Fruit fly (Drosophila melanogaster) whole organism, embryonic: ENCODE data around the gene Spn85F.
A peak's percentile ranks its signal among the peaks of the same experiment; 100 is the strongest.

Experiments
- Ada2b ChIP-seq: fragments of 200-800 bp; sonication (Bioruptor generic); IDR thresholded peaks from 2 replicates; pipeline ENCODE4 v1.3.6; 2022; ENCODE audit warnings: missing biosample characterization, missing genetic modification characterization
- Atf3 ChIP-seq: fragments of 200-800 bp; sonication (Bioruptor generic); optimal IDR thresholded peaks from 3 replicates; lab custom pipeline; 2016; ENCODE audit warnings: missing biosample characterization, missing genetic modification characterization
- Bdp1 ChIP-seq: fragments of 200-800 bp; sonication (Bioruptor generic); optimal IDR thresholded peaks from 3 replicates; lab custom pipeline; 2016; ENCODE audit warnings: missing biosample characterization, missing genetic modification characterization
- CG10979 ChIP-seq: fragments of 200-800 bp; sonication (Bioruptor generic); optimal IDR thresholded peaks from 2 replicates; lab custom pipeline; 2018; ENCODE audit warnings: missing biosample characterization, mild to moderate bottlenecking, missing genetic modification characterization, moderate library complexity
- CG12391 ChIP-seq: fragments of 200-800 bp; sonication (Bioruptor generic); optimal IDR thresholded peaks from 3 replicates; lab custom pipeline; 2018; ENCODE audit warnings: missing biosample characterization, mild to moderate bottlenecking, missing genetic modification characterization, moderate library complexity
- CG13775 ChIP-seq: fragments of 200-800 bp; sonication (Bioruptor generic); optimal IDR thresholded peaks from 3 replicates; lab custom pipeline; 2017; ENCODE audit warnings: missing biosample characterization, mild to moderate bottlenecking, missing genetic modification characterization
- CG13894 ChIP-seq: fragments of 200-800 bp; sonication (Bioruptor generic); optimal IDR thresholded peaks from 3 replicates; lab custom pipeline; 2018; ENCODE audit warnings: missing biosample characterization, mild to moderate bottlenecking, missing genetic modification characterization, moderate library complexity
- CG16779 ChIP-seq: fragments of 200-800 bp; sonication (Bioruptor generic); IDR thresholded peaks from 2 replicates; pipeline ENCODE4 v1.3.6; 2022; ENCODE audit warnings: missing biosample characterization, missing genetic modification characterization
- CG16813 ChIP-seq: fragments of 200-800 bp; sonication (Bioruptor generic); IDR thresholded peaks from 3 replicates; pipeline ENCODE4 v1.3.6; 2022; ENCODE audit warnings: missing biosample characterization, missing genetic modification characterization; ENCODE audit not compliant: partially characterized antibody
- CG17186 ChIP-seq: fragments of 200-800 bp; sonication (Bioruptor generic); optimal IDR thresholded peaks from 3 replicates; lab custom pipeline; 2017; ENCODE audit warnings: missing biosample characterization, missing genetic modification reagents, missing genetic modification characterization
- CG17612 ChIP-seq: fragments of 200-800 bp; sonication (Bioruptor generic); IDR thresholded peaks from 2 replicates; pipeline ENCODE4 v1.3.6; 2022; ENCODE audit warnings: missing biosample characterization, missing genetic modification characterization
- CG17802 ChIP-seq: fragments of 200-800 bp; sonication (Bioruptor generic); optimal IDR thresholded peaks from 2 replicates; lab custom pipeline; 2018; ENCODE audit warnings: missing biosample characterization, mild to moderate bottlenecking, missing genetic modification characterization, moderate library complexity
- CG2120 ChIP-seq: fragments of 200-800 bp; sonication (Bioruptor generic); optimal IDR thresholded peaks from 3 replicates; lab custom pipeline; 2016; ENCODE audit warnings: missing biosample characterization, missing genetic modification characterization
- CG2875 ChIP-seq: fragments of 200-800 bp; sonication (Bioruptor generic); optimal IDR thresholded peaks from 2 replicates; lab custom pipeline; 2017; ENCODE audit warnings: missing biosample characterization, mild to moderate bottlenecking, missing genetic modification characterization, missing genetic modification reagents
- CG30403 ChIP-seq: fragments of 200-800 bp; sonication (Bioruptor generic); optimal IDR thresholded peaks from 3 replicates; lab custom pipeline; 2016; ENCODE audit warnings: missing biosample characterization, missing genetic modification characterization
- CG32767 ChIP-seq: fragments of 200-800 bp; sonication (Bioruptor generic); IDR thresholded peaks from 2 replicates; pipeline ENCODE4 v1.3.6; 2022; ENCODE audit warnings: missing biosample characterization, missing genetic modification characterization
- CG33213 ChIP-seq: fragments of 200-800 bp; sonication (Bioruptor generic); optimal IDR thresholded peaks from 3 replicates; lab custom pipeline; 2016; ENCODE audit warnings: missing biosample characterization, missing genetic modification characterization
- CG3838 ChIP-seq: fragments of 200-800 bp; sonication (Bioruptor generic); optimal IDR thresholded peaks from 3 replicates; lab custom pipeline; 2016; ENCODE audit warnings: missing biosample characterization, missing genetic modification characterization
- CG6791 ChIP-seq: fragments of 200-800 bp; sonication (Bioruptor generic); IDR thresholded peaks from 3 replicates; pipeline ENCODE4 v1.3.6; 2022; ENCODE audit warnings: missing biosample characterization, missing genetic modification characterization; ENCODE audit not compliant: partially characterized antibody
- CG6854 ChIP-seq: fragments of 200-800 bp; sonication (Bioruptor generic); optimal IDR thresholded peaks from 3 replicates; lab custom pipeline; 2017; ENCODE audit warnings: missing biosample characterization, mild to moderate bottlenecking, missing genetic modification characterization
- CG8765 ChIP-seq: fragments of 200-800 bp; sonication (Bioruptor generic); IDR thresholded peaks from 2 replicates; pipeline ENCODE4 v1.3.6; 2022; ENCODE audit warnings: missing biosample characterization, missing genetic modification characterization
- CG8924 ChIP-seq: fragments of 200-800 bp; optimal IDR thresholded peaks from 3 replicates; lab custom pipeline; 2019; ENCODE audit warnings: missing biosample characterization, mild to moderate bottlenecking, missing genetic modification characterization, moderate library complexity
- CG8944 ChIP-seq: fragments of 200-800 bp; sonication (Bioruptor generic); optimal IDR thresholded peaks from 3 replicates; lab custom pipeline; 2016; ENCODE audit warnings: missing biosample characterization, missing genetic modification characterization
- CG9817 ChIP-seq: fragments of 200-800 bp; sonication (Bioruptor generic); optimal IDR thresholded peaks from 2 replicates; lab custom pipeline; 2018; ENCODE audit warnings: missing biosample characterization, mild to moderate bottlenecking, missing genetic modification characterization, moderate library complexity
- Dad ChIP-seq: fragments of 200-800 bp; sonication (Bioruptor generic); optimal IDR thresholded peaks from 3 replicates; lab custom pipeline; 2016; ENCODE audit warnings: missing biosample characterization, missing genetic modification characterization
- Dbx ChIP-seq: fragments of 200-800 bp; sonication (Bioruptor generic); IDR thresholded peaks from 3 replicates; pipeline ENCODE4 v1.3.6; 2022; ENCODE audit warnings: missing biosample characterization, missing genetic modification characterization
- Hmx ChIP-seq: fragments of 200-800 bp; sonication (Bioruptor generic); optimal IDR thresholded peaks from 2 replicates; lab custom pipeline; 2016; ENCODE audit warnings: missing biosample characterization, missing genetic modification characterization
- Hr3 ChIP-seq: fragments of 200-800 bp; sonication (Bioruptor generic); optimal IDR thresholded peaks from 3 replicates; lab custom pipeline; 2016; ENCODE audit warnings: missing biosample characterization, missing genetic modification characterization
- MBD-R2 ChIP-seq: fragments of 200-800 bp; sonication (Bioruptor generic); IDR thresholded peaks from 2 replicates; pipeline ENCODE4 v1.3.6; 2022; ENCODE audit warnings: missing biosample characterization, missing genetic modification characterization
- NFAT ChIP-seq: fragments of 200-800 bp; sonication (Bioruptor generic); IDR thresholded peaks from 2 replicates; pipeline ENCODE4 v1.3.6; 2022; ENCODE audit warnings: missing biosample characterization, missing genetic modification characterization
- Trl ChIP-seq, 3 experiments: fragments of >200 bp in 2 of 3; fragments of 200-800 bp in 1 of 3; sonication (Bioruptor generic) in 1 of 3; optimal IDR thresholded peaks; 2 replicates in 1 of 3; 3 replicates in 2 of 3; lab custom pipeline; 2016 to 2017; ENCODE audit warnings: missing biosample characterization in 1 of 3, missing genetic modification characterization in 1 of 3
- bcd ChIP-seq: fragments of 200-800 bp; sonication (Bioruptor generic); optimal IDR thresholded peaks from 2 replicates; lab custom pipeline; 2017; ENCODE audit warnings: missing biosample characterization, mild to moderate bottlenecking, missing genetic modification characterization
- chinmo ChIP-seq: fragments of 200-800 bp; sonication (Bioruptor generic); IDR thresholded peaks from 4 replicates; pipeline ENCODE4 v1.3.6; 2022; ENCODE audit warnings: missing biosample characterization, missing genetic modification characterization; ENCODE audit not compliant: partially characterized antibody
- chn ChIP-seq: fragments of 200-800 bp; sonication (Bioruptor generic); optimal IDR thresholded peaks from 2 replicates; lab custom pipeline; 2016; ENCODE audit warnings: missing biosample characterization, missing genetic modification characterization
- dmrt11E ChIP-seq: fragments of 200-800 bp; sonication (Bioruptor generic); optimal IDR thresholded peaks from 3 replicates; lab custom pipeline; 2018; ENCODE audit warnings: missing biosample characterization, mild to moderate bottlenecking, missing genetic modification characterization, moderate library complexity
- ind ChIP-seq: fragments of 200-800 bp; sonication (Bioruptor generic); optimal IDR thresholded peaks from 3 replicates; lab custom pipeline; 2016; ENCODE audit warnings: missing biosample characterization, missing genetic modification characterization
- inv ChIP-seq: fragments of 200-800 bp; sonication (Bioruptor generic); IDR thresholded peaks from 2 replicates; pipeline ENCODE4 v1.3.6; 2022; ENCODE audit warnings: missing biosample characterization, missing genetic modification characterization; ENCODE audit not compliant: partially characterized antibody
- lab ChIP-seq: fragments of 200-800 bp; sonication (Bioruptor generic); optimal IDR thresholded peaks from 3 replicates; lab custom pipeline; 2017; ENCODE audit warnings: missing biosample characterization, missing genetic modification characterization, mild to moderate bottlenecking, moderate library complexity, missing genetic modification reagents
- lilli ChIP-seq: fragments of 200-800 bp; sonication (Bioruptor generic); optimal IDR thresholded peaks from 3 replicates; lab custom pipeline; 2016; ENCODE audit warnings: missing biosample characterization, missing genetic modification characterization
- pb ChIP-seq: fragments of 200-800 bp; sonication (Bioruptor generic); optimal IDR thresholded peaks from 3 replicates; lab custom pipeline; 2016; ENCODE audit warnings: missing biosample characterization, missing genetic modification characterization
- pita ChIP-seq: fragments of 200-800 bp; sonication (Bioruptor generic); optimal IDR thresholded peaks from 2 replicates; lab custom pipeline; 2017; ENCODE audit warnings: missing biosample characterization, mild to moderate bottlenecking, missing genetic modification characterization
- prd ChIP-seq, 3 experiments: fragments of >200 bp in 2 of 3; fragments of 200-800 bp in 1 of 3; sonication (Bioruptor generic) in 1 of 3; optimal IDR thresholded peaks in 2 of 3; IDR thresholded peaks in 1 of 3; 2 replicates in 2 of 3; 3 replicates in 1 of 3; pipeline versions ENCODE4 v1.3.6 to Lab custom; 2017 to 2022; ENCODE audit warnings: missing biosample characterization in 1 of 3, missing genetic modification characterization in 1 of 3
- row ChIP-seq: fragments of 200-800 bp; sonication (Bioruptor generic); IDR thresholded peaks from 3 replicates; pipeline ENCODE4 v1.3.6; 2022; ENCODE audit warnings: missing biosample characterization, missing genetic modification characterization
- sima ChIP-seq: fragments of 200-800 bp; sonication (Bioruptor generic); optimal IDR thresholded peaks from 2 replicates; lab custom pipeline; 2016; ENCODE audit warnings: missing biosample characterization, missing genetic modification characterization
- slp2 ChIP-seq: fragments of 200-800 bp; sonication (Bioruptor generic); optimal IDR thresholded peaks from 2 replicates; lab custom pipeline; 2016; ENCODE audit warnings: missing biosample characterization, missing genetic modification characterization
- ttk ChIP-seq: fragments of 200-800 bp; sonication (Bioruptor generic); IDR thresholded peaks from 2 replicates; pipeline ENCODE4 v2.1.2; 2022; ENCODE audit warnings: missing biosample characterization, missing genetic modification characterization
- vnd ChIP-seq: fragments of 200-800 bp; sonication (Bioruptor generic); IDR thresholded peaks from 3 replicates; pipeline ENCODE4 v1.3.6; 2022; ENCODE audit warnings: missing biosample characterization, missing genetic modification characterization; ENCODE audit not compliant: partially characterized antibody

Gene Spn85F

dm6 chr3R:9985585-9986393 is 11.2 kb upstream of the Spn85F start, which contains the start of gene Art4 (continued):
- no peak for TF ChIP-seq CG6854
- peak; percentile 37 for TF ChIP-seq CG9817 (tag; lab: Kevin White, UChicago)
- peak; percentile 60; the same call in 2 of the 3 replicates for TF ChIP-seq CG6791
- peak; percentile 77 for TF ChIP-seq row (GFP tag; lab: Robert Waterston, UW)
- peak; percentile 38 for TF ChIP-seq ind (GFP tag; lab: Kevin White, UChicago)
- 0 out of 4 replicates have a peak, but pooled peaks have one; percentile 54 for TF ChIP-seq chinmo (GFP tag; lab: Robert Waterston, UW)
- TF ChIP-seq Hmx (GFP tag; lab: Kevin White, UChicago), result no peak
- peak; percentile 2 for TF ChIP-seq Dad (GFP tag; lab: Kevin White, UChicago)
- no peak for TF ChIP-seq CG32767
- peak; percentile 19 for TF ChIP-seq Hr3
- no peak for TF ChIP-seq CG17802
- TF ChIP-seq CG13894, result peak; percentile 25
- TF ChIP-seq inv, result peak; percentile 57; the same call in 1 of the 2 replicates
- TF ChIP-seq sima (GFP tag; lab: Kevin White, UChicago), result peak; percentile 10
- TF ChIP-seq CG10979, result peak; percentile 10
- peak; percentile 13 for TF ChIP-seq CG8944 (GFP tag; lab: Kevin White, UChicago)
- TF ChIP-seq lilli, result peak; percentile 34
- peak; percentile 24 for TF ChIP-seq Bdp1 (GFP tag; lab: Kevin White, UChicago)
- no peak for TF ChIP-seq CG8765
- peak; percentile 30 for TF ChIP-seq CG13775 (GFP tag; lab: Kevin White, UChicago)
- peak; percentile 24 for TF ChIP-seq chn (GFP tag; lab: Kevin White, UChicago)
- no peak for TF ChIP-seq CG2875 (GFP tag; lab: Kevin White, UChicago)
- TF ChIP-seq CG16779 (GFP tag; lab: Robert Waterston, UW), result no peak
- no peak for TF ChIP-seq pb
- TF ChIP-seq bcd (GFP tag; lab: Kevin White, UChicago), result peak; percentile 28
- peak; percentile 44; the same call in 2 of the 3 replicates for TF ChIP-seq vnd (GFP tag; lab: Robert Waterston, UW)
- TF ChIP-seq CG16813 (GFP tag; lab: Robert Waterston, UW), result peak; percentile 70
- TF ChIP-seq Ada2b, result peak; percentile 12; the same call in 1 of the 2 replicates
- no peak for TF ChIP-seq ttk (GFP tag; lab: Robert Waterston, UW)
- TF ChIP-seq Trl (optimal IDR thresholded peaks at IDR 0.05; lab: Kevin White, UChicago), result no peak
- peak; percentile 46 for TF ChIP-seq Trl (GFP tag; optimal IDR thresholded peaks at IDR 0.05; lab: Kevin White, UChicago)
- TF ChIP-seq slp2 (GFP tag; lab: Kevin White, UChicago), result no peak
- TF ChIP-seq CG33213 (GFP tag; lab: Kevin White, UChicago), result peak; percentile 47
- TF ChIP-seq CG2120 (GFP tag; lab: Kevin White, UChicago), result peak; percentile 70
- TF ChIP-seq CG17612 (GFP tag; lab: Robert Waterston, UW), result no peak
- peak; percentile 37; the same call in 1 of the 2 replicates for TF ChIP-seq NFAT
- TF ChIP-seq MBD-R2 (GFP tag; lab: Robert Waterston, UW), result peak; percentile 11; the same call in 1 of the 2 replicates
- peak; percentile 9 for TF ChIP-seq CG8924
- TF ChIP-seq Dbx (GFP tag; lab: Robert Waterston, UW), result peak; percentile 61; the same call in 2 of the 3 replicates
- peak; percentile 69 for TF ChIP-seq CG17186
- TF ChIP-seq CG12391 (tag; lab: Kevin White, UChicago), result peak; percentile 52
- no peak for TF ChIP-seq CG3838 (GFP tag; lab: Kevin White, UChicago)
- no peak for TF ChIP-seq Atf3 (GFP tag; lab: Kevin White, UChicago)
- peak; percentile 29 for TF ChIP-seq CG30403 (GFP tag; lab: Kevin White, UChicago)
- TF ChIP-seq dmrt11E (tag; lab: Kevin White, UChicago), result no peak
- TF ChIP-seq prd (optimal IDR thresholded peaks at IDR 0.05; lab: Kevin White, UChicago), result no peak
- TF ChIP-seq prd (GFP tag; IDR thresholded peaks at IDR 0.05; lab: Robert Waterston, UW), result peak; percentile 40; the same call in 2 of the 3 replicates
- TF ChIP-seq pita (GFP tag; lab: Kevin White, UChicago), result peak; percentile 79
- peak; percentile 49 for TF ChIP-seq lab (GFP tag; lab: Kevin White, UChicago)
